Worm (Caenorhabditis elegans): ENCODE measurements around the gene sinh-1.

DNA sequence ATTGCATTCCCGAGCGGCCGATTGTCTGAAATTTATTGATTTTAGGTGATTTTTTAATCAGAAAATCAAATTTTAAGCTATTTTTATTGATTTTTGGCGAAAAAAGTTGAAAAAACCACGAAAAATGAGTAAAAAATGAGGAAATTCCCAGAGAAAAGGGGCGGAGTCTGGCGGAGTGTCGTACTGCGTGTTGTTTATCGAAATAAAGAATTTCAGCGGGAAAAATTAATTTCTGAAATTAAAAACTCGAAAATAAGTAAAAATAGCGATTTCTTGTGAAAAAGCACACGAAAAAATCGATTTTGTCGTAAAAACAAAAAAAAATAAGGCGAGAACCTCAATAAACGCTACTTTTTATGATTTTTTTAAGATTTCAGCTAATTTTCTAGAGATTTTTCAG lies 43.2 kb upstream of the sinh-1 start, which contains the start of gene Y57A10A.13:
- TF ChIP-seq pha-4 (tag; optimal IDR thresholded peaks at IDR 0.05) (no peak), snpc-4 (tag; optimal IDR thresholded peaks at IDR 0.05) (no peak), ztf-11 (tag; optimal IDR thresholded peaks at IDR 0.05) (no peak), tbx-8 (GFP tag; optimal IDR thresholded peaks at IDR 0.05) (no peak), elt-1 (tag; optimal IDR thresholded peaks at IDR 0.05; ENCODE audit: borderline replicate concordance, insufficient read depth) (no peak), nhr-28 (tag; optimal IDR thresholded peaks at IDR 0.05) (no peak), unc-62 (GFP tag; optimal IDR thresholded peaks at IDR 0.05) (no peak), ces-1 (GFP tag; optimal IDR thresholded peaks at IDR 0.05) (no peak)
